Fruit fly (Drosophila melanogaster) whole organism, adult: Measurements from ENCODE around the gene Sec15.

ENCODE experiments used
- CG11617 ChIP-seq: fragments of 200-800 bp; sonication (Bioruptor generic); optimal IDR thresholded peaks from 2 replicates; lab custom pipeline; 2017; ENCODE audit warnings: mild to moderate bottlenecking, missing biosample characterization, missing genetic modification reagents, missing genetic modification characterization
- CG1620 ChIP-seq: fragments of 200-800 bp; sonication (Bioruptor generic); optimal IDR thresholded peaks from 2 replicates; lab custom pipeline; 2016; ENCODE audit warnings: missing biosample characterization, missing genetic modification characterization
- cic ChIP-seq: fragments of 200-800 bp; sonication (Bioruptor generic); optimal IDR thresholded peaks from 2 replicates; lab custom pipeline; 2017; ENCODE audit warnings: missing biosample characterization, mild to moderate bottlenecking, missing genetic modification characterization, moderate library complexity
- kay ChIP-seq: fragments of 200-800 bp; sonication (Bioruptor generic); peaks from one replicate; lab custom pipeline; 2016; ENCODE audit warnings: missing biosample characterization, missing genetic modification characterization, borderline replicate concordance

- TF ChIP-seq CG11617 (GFP tag; lab: Kevin White, UChicago) (no peak), cic (GFP tag; lab: Kevin White, UChicago) (no peak), CG1620 (no peak), kay (GFP tag; lab: Kevin White, UChicago) (peak; percentile 38)
Measured at dm6 chr3R:21066469-21067284, 41.1 kb downstream of the Sec15 start.
